Fruit fly (Drosophila melanogaster) whole organism, embryonic: ENCODE results near the gene cmb.

Source experiments
- Aef1 ChIP-seq: fragments of 200-800 bp; sonication (Bioruptor generic); IDR thresholded peaks from 3 replicates; pipeline ENCODE4 v1.3.6; 2022; ENCODE audit warnings: missing biosample characterization, missing genetic modification characterization
- Atf-2 ChIP-seq: fragments of 200-800 bp; sonication (Bioruptor generic); optimal IDR thresholded peaks from 2 replicates; lab custom pipeline; 2016; ENCODE audit warnings: missing biosample characterization, missing genetic modification characterization
- Atf3 ChIP-seq: fragments of 200-800 bp; sonication (Bioruptor generic); optimal IDR thresholded peaks from 3 replicates; lab custom pipeline; 2016; ENCODE audit warnings: missing biosample characterization, missing genetic modification characterization
- Bgb ChIP-seq: fragments of 200-800 bp; sonication (Bioruptor generic); IDR thresholded peaks from 2 replicates; pipeline ENCODE4 v1.3.6; 2022; ENCODE audit warnings: missing biosample characterization, missing genetic modification characterization; ENCODE audit not compliant: partially characterized antibody
- CG10654 ChIP-seq: fragments of 200-800 bp; sonication (Bioruptor generic); optimal IDR thresholded peaks from 2 replicates; lab custom pipeline; 2016; ENCODE audit warnings: missing biosample characterization, missing genetic modification characterization
- CG11504 ChIP-seq: fragments of 200-800 bp; sonication (Bioruptor generic); optimal IDR thresholded peaks from 3 replicates; lab custom pipeline; 2019; ENCODE audit warnings: missing biosample characterization, mild to moderate bottlenecking, missing genetic modification characterization, moderate library complexity
- CG12659 ChIP-seq: fragments of 200-800 bp; sonication (Bioruptor generic); optimal IDR thresholded peaks from 3 replicates; lab custom pipeline; 2017; ENCODE audit warnings: mild to moderate bottlenecking, missing biosample characterization, missing genetic modification reagents, missing genetic modification characterization
- CG13624 ChIP-seq: fragments of 200-800 bp; sonication (Bioruptor generic); optimal IDR thresholded peaks from 2 replicates; lab custom pipeline; 2016; ENCODE audit warnings: missing biosample characterization, missing genetic modification characterization
- CG14710 ChIP-seq: fragments of 200-800 bp; sonication (Bioruptor generic); optimal IDR thresholded peaks from 3 replicates; lab custom pipeline; 2019; ENCODE audit warnings: missing biosample characterization, mild to moderate bottlenecking, missing genetic modification characterization, moderate library complexity
- CG1603 ChIP-seq: fragments of 200-800 bp; sonication (Bioruptor generic); optimal IDR thresholded peaks from 2 replicates; lab custom pipeline; 2019; ENCODE audit warnings: missing biosample characterization, mild to moderate bottlenecking, missing genetic modification characterization, moderate library complexity
- CG16815 ChIP-seq: fragments of 200-800 bp; sonication (Bioruptor generic); optimal IDR thresholded peaks from 3 replicates; lab custom pipeline; 2017; ENCODE audit warnings: missing biosample characterization, mild to moderate bottlenecking, missing genetic modification characterization
- CG17328 ChIP-seq: fragments of 200-800 bp; sonication (Bioruptor generic); IDR thresholded peaks from 2 replicates; pipeline ENCODE4 v1.3.6; 2022; ENCODE audit warnings: missing biosample characterization, missing genetic modification characterization
- CG17359 ChIP-seq: fragments of 200-800 bp; sonication (Bioruptor generic); optimal IDR thresholded peaks from 3 replicates; lab custom pipeline; 2018; ENCODE audit warnings: missing biosample characterization, mild to moderate bottlenecking, missing genetic modification characterization, moderate library complexity
- CG18476 ChIP-seq: fragments of 200-800 bp; sonication (Bioruptor generic); optimal IDR thresholded peaks from 2 replicates; lab custom pipeline; 2016; ENCODE audit warnings: missing biosample characterization, mild to moderate bottlenecking, missing genetic modification characterization
- CG18619 ChIP-seq: fragments of 200-800 bp; sonication (Bioruptor generic); optimal IDR thresholded peaks from 3 replicates; lab custom pipeline; 2017; ENCODE audit warnings: missing biosample characterization, mild to moderate bottlenecking, missing genetic modification characterization
- CG31224 ChIP-seq: fragments of 200-800 bp; sonication (Bioruptor generic); IDR thresholded peaks from 2 replicates; pipeline ENCODE4 v1.3.6; 2022; ENCODE audit warnings: missing biosample characterization, missing genetic modification characterization
- CG34422 ChIP-seq: fragments of 200-800 bp; sonication (Bioruptor generic); IDR thresholded peaks from 3 replicates; pipeline ENCODE4 v1.3.6; 2022; ENCODE audit warnings: missing biosample characterization, missing genetic modification characterization
- CG4617 ChIP-seq: fragments of 200-800 bp; sonication (Bioruptor generic); optimal IDR thresholded peaks from 3 replicates; lab custom pipeline; 2016; ENCODE audit warnings: missing biosample characterization, missing genetic modification characterization, borderline replicate concordance
- CG6175 ChIP-seq: fragments of 200-800 bp; sonication (Bioruptor generic); IDR thresholded peaks from 3 replicates; pipeline ENCODE4 v1.3.6; 2022; ENCODE audit warnings: missing biosample characterization, missing genetic modification characterization
- CG6254 ChIP-seq: fragments of 200-800 bp; sonication (Bioruptor generic); optimal IDR thresholded peaks from 3 replicates; lab custom pipeline; 2017; ENCODE audit warnings: mild to moderate bottlenecking, missing biosample characterization, missing genetic modification reagents, missing genetic modification characterization
- CG7786 ChIP-seq: fragments of 200-800 bp; sonication (Bioruptor generic); optimal IDR thresholded peaks from 2 replicates; lab custom pipeline; 2016; ENCODE audit warnings: missing biosample characterization, missing genetic modification characterization
- CTCF ChIP-seq: fragments of 200-800 bp; sonication (Bioruptor generic); optimal IDR thresholded peaks from 2 replicates; lab custom pipeline; 2017; ENCODE audit warnings: missing biosample characterization, mild to moderate bottlenecking, missing genetic modification characterization, moderate library complexity
- Dref ChIP-seq: fragments of 200-800 bp; sonication (Bioruptor generic); IDR thresholded peaks from 2 replicates; pipeline ENCODE4 v1.3.6; 2022; ENCODE audit warnings: missing biosample characterization, missing genetic modification characterization
- E2f2 ChIP-seq: fragments of 200-800 bp; sonication (Bioruptor generic); IDR thresholded peaks from 2 replicates; pipeline ENCODE4 v1.3.6; 2022; ENCODE audit warnings: missing biosample characterization, missing genetic modification characterization
- HLHmδ ChIP-seq: fragments of 200-800 bp; sonication (Bioruptor generic); optimal IDR thresholded peaks from 2 replicates; lab custom pipeline; 2018; ENCODE audit warnings: missing biosample characterization, mild to moderate bottlenecking, missing genetic modification characterization, moderate library complexity
- HmgD ChIP-seq: fragments of 200-800 bp; sonication (Bioruptor generic); optimal IDR thresholded peaks from 3 replicates; lab custom pipeline; 2016; ENCODE audit warnings: missing biosample characterization, missing genetic modification characterization
- HmgZ ChIP-seq: fragments of 200-800 bp; sonication (Bioruptor generic); optimal IDR thresholded peaks from 2 replicates; lab custom pipeline; 2018; ENCODE audit warnings: missing biosample characterization, mild to moderate bottlenecking, missing genetic modification characterization
- Hmr ChIP-seq: fragments of 200-800 bp; sonication (Bioruptor generic); optimal IDR thresholded peaks from 3 replicates; lab custom pipeline; 2017; ENCODE audit warnings: mild to moderate bottlenecking, missing biosample characterization, missing genetic modification reagents, missing genetic modification characterization
- NfI ChIP-seq: fragments of 200-800 bp; sonication (Bioruptor generic); optimal IDR thresholded peaks from 3 replicates; lab custom pipeline; 2018; ENCODE audit warnings: missing biosample characterization, mild to moderate bottlenecking, missing genetic modification characterization, moderate library complexity
- Sox100B ChIP-seq: fragments of 200-800 bp; sonication (Bioruptor generic); optimal IDR thresholded peaks from 3 replicates; lab custom pipeline; 2018; ENCODE audit warnings: missing biosample characterization, mild to moderate bottlenecking, missing genetic modification characterization
- Stat92E ChIP-seq, 3 experiments: fragments of >200 bp in 2 of 3; fragments of 200-800 bp in 1 of 3; sonication (Bioruptor generic) in 1 of 3; optimal IDR thresholded peaks; 2 replicates each; lab custom pipeline; 2017 to 2019; ENCODE audit warnings: missing biosample characterization in 3 of 3, missing genetic modification characterization in 3 of 3, mild to moderate bottlenecking in 1 of 3, moderate library complexity in 1 of 3
- Xrp1 ChIP-seq: fragments of 200-800 bp; sonication (Bioruptor generic); IDR thresholded peaks from 2 replicates; pipeline ENCODE4 v1.3.6; 2022; ENCODE audit warnings: missing biosample characterization, missing genetic modification characterization
- bbx ChIP-seq: fragments of 200-800 bp; sonication (Bioruptor generic); IDR thresholded peaks from 2 replicates; pipeline ENCODE4 v1.3.6; 2022; ENCODE audit warnings: missing biosample characterization, missing genetic modification characterization; ENCODE audit not compliant: partially characterized antibody
- chinmo ChIP-seq: fragments of 200-800 bp; sonication (Bioruptor generic); IDR thresholded peaks from 4 replicates; pipeline ENCODE4 v1.3.6; 2022; ENCODE audit warnings: missing biosample characterization, missing genetic modification characterization; ENCODE audit not compliant: partially characterized antibody
- chn ChIP-seq: fragments of 200-800 bp; sonication (Bioruptor generic); optimal IDR thresholded peaks from 2 replicates; lab custom pipeline; 2016; ENCODE audit warnings: missing biosample characterization, missing genetic modification characterization
- ci ChIP-seq: fragments of 200-800 bp; sonication (Bioruptor generic); IDR thresholded peaks from 3 replicates; pipeline ENCODE4 v1.3.6; 2022; ENCODE audit warnings: missing biosample characterization, missing genetic modification characterization
- corto ChIP-seq: fragments of 200-800 bp; sonication (Bioruptor generic); optimal IDR thresholded peaks from 2 replicates; lab custom pipeline; 2016; ENCODE audit warnings: missing biosample characterization, mild to moderate bottlenecking, missing genetic modification characterization, moderate library complexity
- dmrt11E ChIP-seq: fragments of 200-800 bp; sonication (Bioruptor generic); optimal IDR thresholded peaks from 3 replicates; lab custom pipeline; 2018; ENCODE audit warnings: missing biosample characterization, mild to moderate bottlenecking, missing genetic modification characterization, moderate library complexity
- gcm ChIP-seq: fragments of 200-800 bp; sonication (Bioruptor generic); optimal IDR thresholded peaks from 2 replicates; lab custom pipeline; 2019; ENCODE audit warnings: missing biosample characterization, mild to moderate bottlenecking, missing genetic modification characterization, moderate library complexity
- gfzf ChIP-seq: fragments of 200-800 bp; sonication (Bioruptor generic); optimal IDR thresholded peaks from 2 replicates; lab custom pipeline; 2016; ENCODE audit warnings: missing biosample characterization, mild to moderate bottlenecking, missing genetic modification characterization, moderate library complexity
- hb ChIP-seq: fragments of 200-800 bp; sonication (Bioruptor generic); IDR thresholded peaks from 3 replicates; pipeline ENCODE4 v1.3.6; 2022; ENCODE audit warnings: missing biosample characterization, missing genetic modification characterization; ENCODE audit not compliant: partially characterized antibody
- luna ChIP-seq: fragments of 200-800 bp; sonication (Bioruptor generic); optimal IDR thresholded peaks from 2 replicates; lab custom pipeline; 2016; ENCODE audit warnings: missing biosample characterization, missing genetic modification characterization
- maf-S ChIP-seq: fragments of 200-800 bp; sonication (Bioruptor generic); optimal IDR thresholded peaks from 2 replicates; lab custom pipeline; 2016; ENCODE audit warnings: missing biosample characterization, missing genetic modification characterization
- nerfin-2 ChIP-seq: fragments of 200-800 bp; sonication (Bioruptor generic); IDR thresholded peaks from 2 replicates; pipeline ENCODE4 v1.3.6; 2022; ENCODE audit warnings: missing biosample characterization, missing genetic modification characterization; ENCODE audit not compliant: partially characterized antibody
- pho ChIP-seq: fragments of 200-800 bp; sonication (Bioruptor generic); optimal IDR thresholded peaks from 2 replicates; lab custom pipeline; 2016; ENCODE audit warnings: missing biosample characterization, missing genetic modification characterization
- ranshi ChIP-seq: fragments of 200-800 bp; sonication (Bioruptor generic); IDR thresholded peaks from 2 replicates; pipeline ENCODE4 v1.3.6; 2022; ENCODE audit warnings: missing biosample characterization, missing genetic modification characterization
- sens ChIP-seq: fragments of 200-800 bp; sonication (Bioruptor generic); peaks from one replicate; lab custom pipeline; 2016; ENCODE audit warnings: missing biosample characterization, missing genetic modification characterization
- sug ChIP-seq: fragments of 200-800 bp; optimal IDR thresholded peaks from 2 replicates; lab custom pipeline; 2019; ENCODE audit warnings: missing biosample characterization, mild to moderate bottlenecking, missing genetic modification characterization, moderate library complexity
- twi ChIP-seq: fragments of 200-800 bp; optimal IDR thresholded peaks from 2 replicates; lab custom pipeline; 2019; ENCODE audit warnings: missing biosample characterization, mild to moderate bottlenecking, missing genetic modification characterization, moderate library complexity

Gene cmb

dm6 chr3L:13486041-13486859, 43.9 kb downstream of the cmb start, which contains the start of the genes Abp1 and Tgi:
Gene Abp1, minus strand, starts transcription at chr3L:13486280.
Gene Tgi, plus strand, starts transcription at chr3L:13486797.
- no peak for TF ChIP-seq HLHmδ (GFP tag; lab: Kevin White, UChicago)
- TF ChIP-seq Atf3 (GFP tag; lab: Kevin White, UChicago), result no peak
- peak; percentile 45 for TF ChIP-seq gfzf (GFP tag; lab: Kevin White, UChicago)
- peak; percentile 80; the same call in 2 of the 4 replicates for TF ChIP-seq chinmo (GFP tag; lab: Robert Waterston, UW)
- TF ChIP-seq twi (tag; lab: Kevin White, UChicago), result no peak
- TF ChIP-seq CG4617 (GFP tag; lab: Kevin White, UChicago), result peak; percentile 80
- no peak for TF ChIP-seq Stat92E (GFP tag; optimal IDR thresholded peaks at IDR 0.05; lab: Kevin White, UChicago)
- no peak for TF ChIP-seq CG31224 (GFP tag; lab: Robert Waterston, UW)
- TF ChIP-seq Xrp1 (GFP tag; lab: Robert Waterston, UW), result no peak
- peak; percentile 70 for TF ChIP-seq CTCF (GFP tag; lab: Kevin White, UChicago)
- TF ChIP-seq pho (GFP tag; lab: Kevin White, UChicago), result peak; percentile 46
- no peak for TF ChIP-seq luna (GFP tag; lab: Kevin White, UChicago)
- peak; percentile 91 for TF ChIP-seq bbx (GFP tag; lab: Robert Waterston, UW)
- TF ChIP-seq chn, result peak; percentile 32
- 0 out of 2 replicates have a peak, but pooled peaks have one; percentile 20 for TF ChIP-seq ranshi (GFP tag; lab: Robert Waterston, UW)
- TF ChIP-seq gcm (GFP tag; lab: Kevin White, UChicago), result no peak
- TF ChIP-seq CG17359 (tag; lab: Kevin White, UChicago), result peak; percentile 16
- TF ChIP-seq CG7786 (GFP tag; lab: Kevin White, UChicago), result peak; percentile 55
- peak; percentile 93 for TF ChIP-seq Dref (GFP tag; lab: Robert Waterston, UW)
- TF ChIP-seq HmgD (GFP tag; lab: Kevin White, UChicago), result peak; percentile 16
- peak; percentile 26 for TF ChIP-seq NfI (GFP tag; lab: Kevin White, UChicago)
- peak; percentile 75 for TF ChIP-seq CG1603 (tag; lab: Kevin White, UChicago)
- TF ChIP-seq Atf-2 (GFP tag; lab: Kevin White, UChicago), result no peak
- peak; percentile 2 for TF ChIP-seq CG10654 (GFP tag; lab: Kevin White, UChicago)
- no peak for TF ChIP-seq CG6175 (GFP tag; lab: Robert Waterston, UW)
- TF ChIP-seq CG6254 (GFP tag; lab: Kevin White, UChicago), result no peak
- TF ChIP-seq CG16815, result no peak
- TF ChIP-seq sug (tag; lab: Kevin White, UChicago), result peak; percentile 21
- peak; percentile 23 for TF ChIP-seq dmrt11E (tag; lab: Kevin White, UChicago)
- TF ChIP-seq CG11504 (tag; lab: Kevin White, UChicago), result peak; percentile 24
- peak; percentile 68; the same call in 1 of the 3 replicates for TF ChIP-seq CG34422 (GFP tag; lab: Robert Waterston, UW)
- peak; percentile 35 for TF ChIP-seq Aef1
- 0 out of 3 replicates have a peak, but pooled peaks have one; percentile 42 for TF ChIP-seq ci (GFP tag; lab: Robert Waterston, UW)
- peak; percentile 72 for TF ChIP-seq E2f2 (GFP tag; lab: Robert Waterston, UW)
- TF ChIP-seq hb (GFP tag; lab: Robert Waterston, UW), result peak; percentile 64
- TF ChIP-seq CG18619, result no peak
- TF ChIP-seq sens (GFP tag; lab: Kevin White, UChicago), result peak; percentile 47
- TF ChIP-seq HmgZ (tag; lab: Kevin White, UChicago), result peak; percentile 78
- peak; percentile 60 for TF ChIP-seq CG13624 (GFP tag; lab: Kevin White, UChicago)
- peak; percentile 82 for TF ChIP-seq CG14710 (tag; lab: Kevin White, UChicago)
- peak; percentile 93 for TF ChIP-seq Bgb (GFP tag; lab: Robert Waterston, UW)
- peak; percentile 71 for TF ChIP-seq CG12659 (GFP tag; lab: Kevin White, UChicago)
- TF ChIP-seq corto (GFP tag; lab: Kevin White, UChicago), result no peak
- TF ChIP-seq maf-S (GFP tag; lab: Kevin White, UChicago), result peak; percentile 30
- peak; percentile 10 for TF ChIP-seq CG18476
- peak; percentile 62 for TF ChIP-seq nerfin-2 (GFP tag; lab: Robert Waterston, UW)
- TF ChIP-seq Sox100B, result no peak
- no peak for TF ChIP-seq CG17328
- TF ChIP-seq Hmr, result peak; percentile 65
